Fruit fly (Drosophila melanogaster) whole organism, embryonic: ENCODE measurements around the gene ninaC.
A peak's percentile ranks its signal among the peaks of the same experiment; 100 is the strongest.

Experiments used
- Ada2b ChIP-seq: fragments of 200-800 bp; sonication (Bioruptor generic); IDR thresholded peaks from 2 replicates; pipeline ENCODE4 v1.3.6; 2022; ENCODE audit warnings: missing biosample characterization, missing genetic modification characterization
- Asciz ChIP-seq: fragments of 200-800 bp; sonication (Bioruptor generic); optimal IDR thresholded peaks from 2 replicates; lab custom pipeline; 2017; ENCODE audit warnings: missing biosample characterization, mild to moderate bottlenecking, missing genetic modification characterization, missing genetic modification reagents
- CG11398 ChIP-seq: fragments of 200-800 bp; sonication (Bioruptor generic); optimal IDR thresholded peaks from 2 replicates; lab custom pipeline; 2016; ENCODE audit warnings: missing biosample characterization, missing genetic modification characterization
- CG12104 ChIP-seq: fragments of 200-800 bp; sonication (Bioruptor generic); optimal IDR thresholded peaks from 3 replicates; lab custom pipeline; 2016; ENCODE audit warnings: missing biosample characterization, missing genetic modification characterization
- CG12299 ChIP-seq: fragments of 200-800 bp; sonication (Bioruptor generic); optimal IDR thresholded peaks from 2 replicates; lab custom pipeline; 2018; ENCODE audit warnings: missing biosample characterization, mild to moderate bottlenecking, missing genetic modification characterization
- CG12659 ChIP-seq: fragments of 200-800 bp; sonication (Bioruptor generic); optimal IDR thresholded peaks from 3 replicates; lab custom pipeline; 2017; ENCODE audit warnings: mild to moderate bottlenecking, missing biosample characterization, missing genetic modification reagents, missing genetic modification characterization
- CG13424 ChIP-seq: fragments of 200-800 bp; sonication (Bioruptor generic); optimal IDR thresholded peaks from 2 replicates; lab custom pipeline; 2019; ENCODE audit warnings: missing biosample characterization, mild to moderate bottlenecking, missing genetic modification characterization, moderate library complexity
- CG14014 ChIP-seq: fragments of 200-800 bp; sonication (Bioruptor generic); IDR thresholded peaks from 2 replicates; pipeline ENCODE4 v1.3.6; 2022; ENCODE audit warnings: missing biosample characterization, missing genetic modification characterization
- CG1529 ChIP-seq: fragments of 200-800 bp; sonication (Bioruptor generic); optimal IDR thresholded peaks from 3 replicates; lab custom pipeline; 2018; ENCODE audit warnings: missing biosample characterization, missing genetic modification characterization
- CG17359 ChIP-seq: fragments of 200-800 bp; sonication (Bioruptor generic); optimal IDR thresholded peaks from 3 replicates; lab custom pipeline; 2018; ENCODE audit warnings: missing biosample characterization, mild to moderate bottlenecking, missing genetic modification characterization, moderate library complexity
- CG2129 ChIP-seq: fragments of 200-800 bp; sonication (Bioruptor generic); IDR thresholded peaks from 2 replicates; pipeline ENCODE4 v1.3.6; 2022; ENCODE audit warnings: missing biosample characterization, missing genetic modification characterization; ENCODE audit not compliant: partially characterized antibody
- CG31224 ChIP-seq: fragments of 200-800 bp; sonication (Bioruptor generic); IDR thresholded peaks from 2 replicates; pipeline ENCODE4 v1.3.6; 2022; ENCODE audit warnings: missing biosample characterization, missing genetic modification characterization
- CG32767 ChIP-seq: fragments of 200-800 bp; sonication (Bioruptor generic); IDR thresholded peaks from 2 replicates; pipeline ENCODE4 v1.3.6; 2022; ENCODE audit warnings: missing biosample characterization, missing genetic modification characterization
- CG33213 ChIP-seq: fragments of 200-800 bp; sonication (Bioruptor generic); optimal IDR thresholded peaks from 3 replicates; lab custom pipeline; 2016; ENCODE audit warnings: missing biosample characterization, missing genetic modification characterization
- CG34224 ChIP-seq: fragments of 200-800 bp; sonication (Bioruptor generic); IDR thresholded peaks from 3 replicates; pipeline ENCODE4 v1.3.6; 2022; ENCODE audit warnings: missing biosample characterization, missing genetic modification characterization; ENCODE audit not compliant: partially characterized antibody
- CG43689 ChIP-seq: fragments of 200-800 bp; sonication (Bioruptor generic); IDR thresholded peaks from 2 replicates; pipeline ENCODE4 v1.3.6; 2022; ENCODE audit warnings: missing biosample characterization, missing genetic modification characterization
- CG4617 ChIP-seq: fragments of 200-800 bp; sonication (Bioruptor generic); optimal IDR thresholded peaks from 3 replicates; lab custom pipeline; 2016; ENCODE audit warnings: missing biosample characterization, missing genetic modification characterization, borderline replicate concordance
- CG4730 ChIP-seq: fragments of 200-800 bp; sonication (Bioruptor generic); IDR thresholded peaks from 2 replicates; pipeline ENCODE4 v1.3.6; 2022; ENCODE audit warnings: missing biosample characterization, missing genetic modification characterization
- CG6254 ChIP-seq: fragments of 200-800 bp; sonication (Bioruptor generic); optimal IDR thresholded peaks from 3 replicates; lab custom pipeline; 2017; ENCODE audit warnings: mild to moderate bottlenecking, missing biosample characterization, missing genetic modification reagents, missing genetic modification characterization
- CG8388 ChIP-seq: fragments of 200-800 bp; sonication (Bioruptor generic); optimal IDR thresholded peaks from 2 replicates; lab custom pipeline; 2019; ENCODE audit warnings: missing biosample characterization, mild to moderate bottlenecking, missing genetic modification characterization, moderate library complexity
- CG9215 ChIP-seq: fragments of 200-800 bp; sonication (Bioruptor generic); IDR thresholded peaks from 2 replicates; pipeline ENCODE4 v1.3.6; 2022; ENCODE audit warnings: missing biosample characterization, missing genetic modification characterization
- CG9817 ChIP-seq: fragments of 200-800 bp; sonication (Bioruptor generic); optimal IDR thresholded peaks from 2 replicates; lab custom pipeline; 2018; ENCODE audit warnings: missing biosample characterization, mild to moderate bottlenecking, missing genetic modification characterization, moderate library complexity
- Dip2 ChIP-seq: fragments of 200-800 bp; sonication (Bioruptor generic); IDR thresholded peaks from 2 replicates; pipeline ENCODE4 v1.3.6; 2022; ENCODE audit warnings: missing biosample characterization, missing genetic modification characterization
- Dp ChIP-seq: fragments of 200-800 bp; sonication (Bioruptor generic); optimal IDR thresholded peaks from 2 replicates; lab custom pipeline; 2018; ENCODE audit warnings: missing biosample characterization, mild to moderate bottlenecking, missing genetic modification characterization, moderate library complexity
- Eip74EF ChIP-seq, 2 experiments: fragments of 200-800 bp in 1 of 2; fragments of >200 bp in 1 of 2; sonication (Bioruptor generic) in 1 of 2; optimal IDR thresholded peaks; 2 replicates each; lab custom pipeline; 2017 to 2019; ENCODE audit warnings: missing biosample characterization in 2 of 2, missing genetic modification characterization in 2 of 2, mild to moderate bottlenecking in 1 of 2, moderate library complexity in 1 of 2
- Ets97D ChIP-seq: fragments of 200-800 bp; sonication (Bioruptor generic); optimal IDR thresholded peaks from 3 replicates; lab custom pipeline; 2016; ENCODE audit warnings: missing biosample characterization, missing genetic modification characterization
- HLH3B ChIP-seq: fragments of 200-800 bp; sonication (Bioruptor generic); IDR thresholded peaks from 2 replicates; pipeline ENCODE4 v1.3.6; 2022; ENCODE audit warnings: missing biosample characterization, missing genetic modification characterization
- Hr51 ChIP-seq, 2 experiments: fragments of 200-800 bp; sonication (Bioruptor generic); optimal IDR thresholded peaks; 2 replicates in 1 of 2; 3 replicates in 1 of 2; lab custom pipeline; 2016 to 2018; ENCODE audit warnings: missing biosample characterization in 2 of 2, missing genetic modification characterization in 2 of 2, mild to moderate bottlenecking in 1 of 2, moderate library complexity in 1 of 2
- MBD-R2 ChIP-seq: fragments of 200-800 bp; sonication (Bioruptor generic); IDR thresholded peaks from 2 replicates; pipeline ENCODE4 v1.3.6; 2022; ENCODE audit warnings: missing biosample characterization, missing genetic modification characterization
- Myb ChIP-seq: fragments of 200-800 bp; sonication (Bioruptor generic); optimal IDR thresholded peaks from 2 replicates; lab custom pipeline; 2016; ENCODE audit warnings: missing biosample characterization, missing genetic modification characterization
- Poxn ChIP-seq: fragments of 200-800 bp; sonication (Bioruptor generic); IDR thresholded peaks from 2 replicates; pipeline ENCODE4 v1.3.6; 2022; ENCODE audit warnings: missing biosample characterization, missing genetic modification characterization
- Stat92E ChIP-seq, 3 experiments: fragments of >200 bp in 2 of 3; fragments of 200-800 bp in 1 of 3; sonication (Bioruptor generic) in 1 of 3; optimal IDR thresholded peaks; 2 replicates each; lab custom pipeline; 2017 to 2019; ENCODE audit warnings: missing biosample characterization in 3 of 3, missing genetic modification characterization in 3 of 3, mild to moderate bottlenecking in 1 of 3, moderate library complexity in 1 of 3
- br ChIP-seq: fragments of >200 bp; optimal IDR thresholded peaks from 2 replicates; lab custom pipeline; 2017
- chm ChIP-seq: fragments of 200-800 bp; sonication (Bioruptor generic); IDR thresholded peaks from 2 replicates; pipeline ENCODE4 v1.3.6; 2022; ENCODE audit warnings: missing biosample characterization, missing genetic modification characterization
- cwo ChIP-seq: fragments of 200-800 bp; sonication (Bioruptor generic); optimal IDR thresholded peaks from 3 replicates; lab custom pipeline; 2017; ENCODE audit warnings: missing biosample characterization, missing genetic modification characterization, mild to moderate bottlenecking, moderate library complexity, missing genetic modification reagents
- da ChIP-seq: fragments of 200-800 bp; sonication (Bioruptor generic); optimal IDR thresholded peaks from 2 replicates; lab custom pipeline; 2016; ENCODE audit warnings: missing biosample characterization, missing genetic modification characterization
- dmrt99B ChIP-seq: fragments of 200-800 bp; sonication (Bioruptor generic); optimal IDR thresholded peaks from 2 replicates; lab custom pipeline; 2018; ENCODE audit warnings: missing biosample characterization, mild to moderate bottlenecking, missing genetic modification characterization, moderate library complexity
- ems ChIP-seq: fragments of 200-800 bp; sonication (Bioruptor generic); optimal IDR thresholded peaks from 3 replicates; lab custom pipeline; 2016; ENCODE audit warnings: missing biosample characterization, missing genetic modification characterization
- gce ChIP-seq: fragments of 200-800 bp; sonication (Bioruptor generic); IDR thresholded peaks from 3 replicates; pipeline ENCODE4 v1.3.6; 2022; ENCODE audit warnings: missing biosample characterization, missing genetic modification characterization
- gt ChIP-seq: fragments of 200-800 bp; sonication (Bioruptor generic); IDR thresholded peaks from 2 replicates; pipeline ENCODE4 v1.3.6; 2022; ENCODE audit warnings: missing biosample characterization, missing genetic modification characterization
- insv ChIP-seq, 2 experiments: fragments of 200-800 bp; sonication (Bioruptor generic); optimal IDR thresholded peaks; 3 replicates each; lab custom pipeline; 2016 to 2018; ENCODE audit warnings: missing biosample characterization in 2 of 2, missing genetic modification characterization in 2 of 2
- kni ChIP-seq: fragments of 200-800 bp; sonication (Bioruptor generic); optimal IDR thresholded peaks from 3 replicates; lab custom pipeline; 2017; ENCODE audit warnings: mild to moderate bottlenecking, missing biosample characterization, missing genetic modification reagents, missing genetic modification characterization
- lilli ChIP-seq: fragments of 200-800 bp; sonication (Bioruptor generic); optimal IDR thresholded peaks from 3 replicates; lab custom pipeline; 2016; ENCODE audit warnings: missing biosample characterization, missing genetic modification characterization
- lola ChIP-seq, 3 experiments: fragments of >200 bp in 2 of 3; fragments of 200-800 bp in 1 of 3; sonication (Bioruptor generic) in 1 of 3; optimal IDR thresholded peaks; 2 replicates each; lab custom pipeline; 2017 to 2019; ENCODE audit warnings: missing biosample characterization in 3 of 3, missing genetic modification characterization in 3 of 3, mild to moderate bottlenecking in 1 of 3, moderate library complexity in 1 of 3
- nau ChIP-seq: fragments of 200-800 bp; sonication (Bioruptor generic); optimal IDR thresholded peaks from 3 replicates; lab custom pipeline; 2017; ENCODE audit warnings: missing biosample characterization, mild to moderate bottlenecking, missing genetic modification characterization, missing genetic modification reagents
- pnt ChIP-seq: fragments of 200-800 bp; sonication (Bioruptor generic); optimal IDR thresholded peaks from 3 replicates; lab custom pipeline; 2016; ENCODE audit warnings: missing biosample characterization, missing genetic modification characterization
- pros ChIP-seq: fragments of 200-800 bp; sonication (Bioruptor generic); optimal IDR thresholded peaks from 3 replicates; lab custom pipeline; 2019; ENCODE audit warnings: missing biosample characterization, mild to moderate bottlenecking, missing genetic modification characterization, moderate library complexity
- sr ChIP-seq: fragments of 200-800 bp; sonication (Bioruptor generic); IDR thresholded peaks from 3 replicates; pipeline ENCODE4 v1.3.6; 2022; ENCODE audit warnings: missing biosample characterization, missing genetic modification characterization
- tx ChIP-seq: fragments of 200-800 bp; sonication (Bioruptor generic); optimal IDR thresholded peaks from 2 replicates; lab custom pipeline; 2016; ENCODE audit warnings: missing biosample characterization, missing genetic modification characterization
- unpg ChIP-seq: fragments of 200-800 bp; sonication (Bioruptor generic); optimal IDR thresholded peaks from 3 replicates; lab custom pipeline; 2018; ENCODE audit warnings: missing biosample characterization, mild to moderate bottlenecking, missing genetic modification characterization, moderate library complexity

ninaC gene

DNA sequence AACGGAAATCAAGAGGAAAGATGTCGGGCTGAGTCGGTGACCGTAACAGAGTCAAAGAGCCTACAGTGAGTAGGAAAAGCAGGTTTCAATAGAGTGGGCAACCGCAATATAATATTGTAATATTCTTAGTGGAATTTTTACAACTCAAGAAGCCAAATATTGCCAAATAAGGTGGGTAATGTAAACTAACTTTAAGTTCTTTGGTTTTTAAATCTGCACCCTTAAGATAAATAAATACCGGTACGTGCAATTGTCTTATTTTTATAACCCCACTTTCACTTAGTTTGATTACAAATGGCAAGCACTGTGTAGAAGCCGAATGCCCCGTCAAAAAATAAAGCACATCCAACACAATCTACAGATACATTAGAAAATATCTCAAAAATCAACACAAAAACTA lies 44.7 kb upstream of the ninaC start (continued):
- TF ChIP-seq lola (GFP tag; optimal IDR thresholded peaks at IDR 0.05; lab: Kevin White, UChicago) (no peak), CG1529 (GFP tag; lab: Kevin White, UChicago) (no peak), HLH3B (GFP tag; lab: Robert Waterston, UW) (no peak), MBD-R2 (0 out of 2 replicates have a peak, but pooled peaks have one; percentile 36), da (GFP tag; lab: Kevin White, UChicago) (no peak), CG34224 (GFP tag; lab: Robert Waterston, UW) (no peak), CG4617 (GFP tag; lab: Kevin White, UChicago) (no peak), insv (GFP tag; optimal IDR thresholded peaks at IDR 0.05; lab: Kevin White, UChicago) (no peak), CG9817 (peak; percentile 40), cwo (GFP tag; lab: Kevin White, UChicago) (no peak), Myb (GFP tag; lab: Kevin White, UChicago) (peak; percentile 12), pros (GFP tag; lab: Kevin White, UChicago) (no peak), CG2129 (GFP tag; lab: Robert Waterston, UW) (no peak), CG11398 (no peak), gt (no peak), Stat92E (GFP tag; optimal IDR thresholded peaks at IDR 0.05; lab: Kevin White, UChicago) (no peak), CG43689 (GFP tag; lab: Robert Waterston, UW) (no peak), chm (no peak; the same call in 1 of the 2 replicates), ems (GFP tag; lab: Kevin White, UChicago) (no peak), Ada2b (GFP tag; lab: Robert Waterston, UW) (peak; percentile 33; the same call in 1 of the 2 replicates), CG33213 (GFP tag; lab: Kevin White, UChicago) (no peak), CG9215 (GFP tag; lab: Robert Waterston, UW) (no peak; the same call in 1 of the 2 replicates), dmrt99B (tag; lab: Kevin White, UChicago) (peak; percentile 56), sr (GFP tag; lab: Robert Waterston, UW) (no peak), CG4730 (GFP tag; lab: Robert Waterston, UW) (0 out of 2 replicates have a peak, but pooled peaks have one; percentile 8), Asciz (GFP tag; lab: Kevin White, UChicago) (no peak), CG12659 (GFP tag; lab: Kevin White, UChicago) (no peak), CG13424 (tag; lab: Kevin White, UChicago) (no peak), Ets97D (GFP tag; lab: Kevin White, UChicago) (no peak), tx (GFP tag; lab: Kevin White, UChicago) (no peak), Dp (GFP tag; lab: Kevin White, UChicago) (no peak), CG32767 (peak; percentile 25; the same call in 1 of the 2 replicates), kni (GFP tag; lab: Kevin White, UChicago) (no peak), Poxn (no peak), pnt (no peak), CG31224 (no peak), lilli (GFP tag; lab: Kevin White, UChicago) (no peak), br (lab: Kevin White, UChicago) (no peak), gce (no peak), unpg (GFP tag; lab: Kevin White, UChicago) (peak; percentile 22), Hr51 (GFP tag; optimal IDR thresholded peaks at IDR 0.05; lab: Kevin White, UChicago) (no peak), Dip2 (GFP tag; lab: Robert Waterston, UW) (no peak), CG14014 (no peak), Eip74EF (GFP tag; optimal IDR thresholded peaks at IDR 0.05; lab: Kevin White, UChicago) (no peak), nau (GFP tag; lab: Kevin White, UChicago) (no peak), CG6254 (GFP tag; lab: Kevin White, UChicago) (no peak), CG8388 (GFP tag; lab: Kevin White, UChicago) (peak; percentile 99), CG12104 (GFP tag; lab: Kevin White, UChicago) (no peak), CG17359 (no peak), CG12299 (no peak)
